Worm (Caenorhabditis elegans) whole organism, L1 larva: ENCODE data around the gene hrg-1.

Experiments used
- blmp-1 ChIP-seq: fragments of 150-350 bp; optimal IDR thresholded peaks from 2 replicates; lab custom pipeline; 2014; ENCODE audit warnings: missing biosample characterization, missing genetic modification characterization
- hlh-17 ChIP-seq: fragments of 200-800 bp; sonication (Bioruptor generic); optimal IDR thresholded peaks from 2 replicates; lab custom pipeline; 2018; ENCODE audit warnings: missing genetic modification characterization, mild to moderate bottlenecking, missing compliant biosample characterization, moderate library complexity, borderline replicate concordance
- skn-1 ChIP-seq: fragments of 150-350 bp; optimal IDR thresholded peaks from 2 replicates; lab custom pipeline; 2014; ENCODE audit warnings: missing biosample characterization, missing genetic modification characterization

DNA sequence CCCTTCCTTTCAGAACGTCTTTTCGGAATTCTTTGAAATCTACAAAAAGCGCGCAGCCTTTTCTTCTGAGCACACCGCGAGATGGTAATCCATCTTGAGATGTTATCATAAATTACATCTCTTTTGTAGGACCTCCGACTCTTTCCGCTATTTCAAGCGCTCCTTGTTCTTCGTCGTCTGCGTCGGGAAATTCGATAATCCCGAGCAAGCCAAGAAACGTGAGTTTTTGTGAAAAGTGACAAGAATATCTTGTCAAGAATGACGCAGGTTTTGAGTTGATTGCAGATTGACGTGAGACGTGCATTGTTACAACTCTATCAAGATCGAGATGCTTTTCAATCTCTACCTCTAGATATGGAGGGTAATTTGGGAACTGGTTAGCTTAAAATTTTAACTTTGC lies 55.7 kb downstream of the hrg-1 start:
- TF ChIP-seq hlh-17 (GFP tag; lab: Kevin White, UChicago) (no peak), blmp-1 (tag; lab: Kevin White, UChicago) (no peak), skn-1 (tag; lab: Kevin White, UChicago) (no peak)
